Worm (Caenorhabditis elegans): ENCODE results near the gene larp-1.

The larp-1 gene

ce11 chrIII:5047740-5048139 lies 30.3 kb upstream of the larp-1 start, which contains the start of gene C45G9.5:
Gene C45G9.5, plus strand, starts transcription at chrIII:5048117.
- TF ChIP-seq madf-6 (GFP tag; IDR thresholded peaks at IDR 0.05) (peak; percentile 90), lin-54 (GFP tag; optimal IDR thresholded peaks at IDR 0.05) (peak; percentile 82), xnd-1 (tag; optimal IDR thresholded peaks at IDR 0.05) (peak; percentile 85), lsl-1 (GFP tag; optimal IDR thresholded peaks at IDR 0.05) (peak; percentile 91), nhr-27 (tag; optimal IDR thresholded peaks at IDR 0.05) (no peak), F57C9.4 (tag; optimal IDR thresholded peaks at IDR 0.05) (no peak), efl-1 (GFP tag; optimal IDR thresholded peaks at IDR 0.05) (peak; percentile 8), him-1 (tag; optimal IDR thresholded peaks at IDR 0.05) (peak; percentile 18), F49E8.2 (tag; optimal IDR thresholded peaks at IDR 0.05; ENCODE audit: insufficient read depth) (no peak), F33H1.4 (GFP tag; IDR thresholded peaks at IDR 0.05) (peak; percentile 86)

- TF ChIP-seq snpc-4 (GFP tag; optimal IDR thresholded peaks at IDR 0.05): no peak
- peak in 1 of 4 experiments; percentile 49 for TF ChIP-seq snpc-4 (tag; optimal IDR thresholded peaks at IDR 0.05)
- TF ChIP-seq nhr-80 (tag; optimal IDR thresholded peaks at IDR 0.05): peak; percentile 90
- no peak for TF ChIP-seq madf-8 (GFP tag; conservative IDR thresholded peaks at IDR 0.05)
- TF ChIP-seq hmg-1.2 (GFP tag; IDR thresholded peaks at IDR 0.05): peak; percentile 20; the same call in 1 of the 2 replicates
- peak; percentile 36 for TF ChIP-seq ets-4 (GFP tag; optimal IDR thresholded peaks at IDR 0.05)
Measured at ce11 chrIII:5047175-5047574, 29.7 kb upstream of the larp-1 start, which contains the start of gene txbp-3. Gene txbp-3, minus strand, starts transcription at chrIII:5047459.

- TF ChIP-seq F52B5.7 (tag; optimal IDR thresholded peaks at IDR 0.05): no peak
- no peak for TF ChIP-seq hlh-12 (tag; optimal IDR thresholded peaks at IDR 0.05)
- TF ChIP-seq mcd-1 (GFP tag; IDR thresholded peaks at IDR 0.05): no peak
- TF ChIP-seq lsl-1 (GFP tag; optimal IDR thresholded peaks at IDR 0.05): no peak
- TF ChIP-seq F57C9.4 (tag; optimal IDR thresholded peaks at IDR 0.05): no peak
- no peak for TF ChIP-seq F39B2.1 (GFP tag; IDR thresholded peaks at IDR 0.05)
- no peak for TF ChIP-seq xnd-1 (tag; optimal IDR thresholded peaks at IDR 0.05)
- TF ChIP-seq zim-3 (tag; optimal IDR thresholded peaks at IDR 0.05): no peak
- no peak for TF ChIP-seq die-1 (tag; optimal IDR thresholded peaks at IDR 0.05)
- no peak for TF ChIP-seq nfyb-1 (GFP tag; IDR thresholded peaks at IDR 0.05)
Measured at ce11 chrIII:5044709-5045108, 27.3 kb upstream of the larp-1 start, which contains the start of gene C45G9.14. Gene C45G9.14, plus strand, starts transcription at chrIII:5045009.

- no peak for TF ChIP-seq hmg-20 (GFP tag; IDR thresholded peaks at IDR 0.05)
Measured at ce11 chrIII:5042112-5042511, 24.7 kb upstream of the larp-1 start, which contains the start of gene nlp-43. Gene nlp-43, plus strand, starts transcription at chrIII:5042412.

ce11 chrIII:5036158-5036557 lies 18.7 kb upstream of the larp-1 start, which contains the start of gene C45G9.6:
Gene C45G9.6, plus strand, starts transcription at chrIII:5036458.
- TF ChIP-seq chd-7 (tag; optimal IDR thresholded peaks at IDR 0.05) (no peak), him-1 (tag; optimal IDR thresholded peaks at IDR 0.05) (no peak), nfya-2 (GFP tag; IDR thresholded peaks at IDR 0.05) (no peak), cebp-1 (GFP tag; IDR thresholded peaks at IDR 0.05) (no peak), cebp-1 (tag; optimal IDR thresholded peaks at IDR 0.05) (no peak), die-1 (tag; optimal IDR thresholded peaks at IDR 0.05) (no peak), nfyb-1 (GFP tag; IDR thresholded peaks at IDR 0.05) (no peak), ztf-22 (GFP tag; optimal IDR thresholded peaks at IDR 0.05) (no peak), hmg-1.2 (GFP tag; IDR thresholded peaks at IDR 0.05) (no peak), ztf-26 (tag; optimal IDR thresholded peaks at IDR 0.05) (no peak), F55B11.4 (tag; optimal IDR thresholded peaks at IDR 0.05; ENCODE audit: borderline replicate concordance, insufficient read depth) (no peak), sdz-38 (tag; optimal IDR thresholded peaks at IDR 0.05) (no peak), mcd-1 (GFP tag; IDR thresholded peaks at IDR 0.05) (no peak), hrde-1 (tag; optimal IDR thresholded peaks at IDR 0.05; ENCODE audit: borderline replicate concordance) (no peak)
